Worm (Caenorhabditis elegans) whole organism, midembryonic: Measurements from ENCODE around the gene C40H1.9.

Experiments used
- T22C8.4 ChIP-seq: fragments of 200-800 bp; sonication (Bioruptor generic); IDR thresholded peaks from 2 replicates; pipeline ENCODE4 v1.3.6; 2022; ENCODE audit warnings: missing genetic modification characterization, missing compliant biosample characterization
- cog-1 ChIP-seq: sonication (generic microtip); optimal IDR thresholded peaks from 2 replicates; lab custom pipeline; 2016; ENCODE audit warnings: missing genetic modification characterization, missing compliant biosample characterization
- flt-1 ChIP-seq: fragments of 200-800 bp; sonication (Bioruptor generic); IDR thresholded peaks from 2 replicates; pipeline ENCODE4 v1.3.6; 2022; ENCODE audit warnings: missing genetic modification characterization, missing compliant biosample characterization
- klf-2 ChIP-seq: fragments of 200-800 bp; sonication (Bioruptor generic); conservative IDR thresholded peaks from 2 replicates; pipeline ENCODE4 v1.3.6; 2022; ENCODE audit warnings: missing genetic modification reagents, missing genetic modification characterization, missing compliant biosample characterization
- med-1 ChIP-seq: sonication (generic microtip); optimal IDR thresholded peaks from 2 replicates; lab custom pipeline; 2017; ENCODE audit warnings: missing genetic modification characterization, mild to moderate bottlenecking, missing compliant biosample characterization, antibody characterized with exemption, missing genetic modification reagents; ENCODE audit not compliant: insufficient read depth
- ref-1 ChIP-seq: fragments of 200-800 bp; sonication (Bioruptor generic); conservative IDR thresholded peaks from 2 replicates; pipeline ENCODE4 v1.3.6; 2022; ENCODE audit warnings: missing genetic modification reagents, missing genetic modification characterization, missing compliant biosample characterization
- tab-1 ChIP-seq: fragments of 200-800 bp; sonication (Bioruptor generic); IDR thresholded peaks from 2 replicates; pipeline ENCODE4 v1.3.6; 2022; ENCODE audit warnings: missing genetic modification characterization, missing compliant biosample characterization
- ztf-23 ChIP-seq: fragments of 200-800 bp; sonication (Bioruptor generic); IDR thresholded peaks from 2 replicates; pipeline ENCODE4 v1.3.6; 2022; ENCODE audit warnings: missing genetic modification reagents, missing genetic modification characterization, missing compliant biosample characterization
- ztf-29 ChIP-seq: fragments of 200-800 bp; sonication (Bioruptor generic); IDR thresholded peaks from 2 replicates; pipeline ENCODE4 v1.3.6; 2022; ENCODE audit warnings: missing genetic modification reagents, missing genetic modification characterization, missing compliant biosample characterization

Gene C40H1.9

ce11 chrIII:9327910-9328309 lies 8.2 kb downstream of the C40H1.9 start:
- no peak for TF ChIP-seq flt-1 (GFP tag; lab: Robert Waterston, UW)
- TF ChIP-seq ztf-23 (GFP tag; lab: Robert Waterston, UW): no peak
- no peak for TF ChIP-seq cog-1
- no peak for TF ChIP-seq med-1 (GFP tag; lab: Kevin White, UChicago)
- no peak for TF ChIP-seq ztf-29 (GFP tag; lab: Robert Waterston, UW)
- no peak for TF ChIP-seq T22C8.4
- TF ChIP-seq ref-1: no peak
- TF ChIP-seq tab-1: no peak
- TF ChIP-seq klf-2 (GFP tag; lab: Robert Waterston, UW): no peak

DNA sequence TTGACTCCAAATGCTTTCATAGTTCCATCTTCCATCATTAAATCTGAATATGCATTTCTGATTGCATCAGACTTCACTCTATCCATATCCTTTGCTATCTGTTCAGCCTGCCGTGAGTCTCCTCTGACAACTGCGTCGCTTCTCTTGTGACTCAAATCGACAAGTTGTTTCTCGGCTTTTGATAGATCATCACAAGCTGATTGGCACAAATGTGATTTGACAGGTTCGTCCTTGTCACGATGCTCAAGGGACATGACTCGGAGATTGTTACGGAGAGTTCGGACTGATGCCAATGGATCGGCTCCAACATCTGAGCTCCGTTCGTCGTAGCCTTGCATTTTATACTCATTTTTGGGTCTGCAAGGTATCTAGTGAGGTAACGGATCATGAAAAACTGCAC lies 9.0 kb downstream of the C40H1.9 start:
- TF ChIP-seq T22C8.4 (no peak), ztf-23 (GFP tag; lab: Robert Waterston, UW) (no peak), tab-1 (no peak), ztf-29 (GFP tag; lab: Robert Waterston, UW) (no peak), ref-1 (no peak), cog-1 (no peak), flt-1 (GFP tag; lab: Robert Waterston, UW) (no peak), med-1 (GFP tag; lab: Kevin White, UChicago) (no peak), klf-2 (GFP tag; lab: Robert Waterston, UW) (no peak)

DNA sequence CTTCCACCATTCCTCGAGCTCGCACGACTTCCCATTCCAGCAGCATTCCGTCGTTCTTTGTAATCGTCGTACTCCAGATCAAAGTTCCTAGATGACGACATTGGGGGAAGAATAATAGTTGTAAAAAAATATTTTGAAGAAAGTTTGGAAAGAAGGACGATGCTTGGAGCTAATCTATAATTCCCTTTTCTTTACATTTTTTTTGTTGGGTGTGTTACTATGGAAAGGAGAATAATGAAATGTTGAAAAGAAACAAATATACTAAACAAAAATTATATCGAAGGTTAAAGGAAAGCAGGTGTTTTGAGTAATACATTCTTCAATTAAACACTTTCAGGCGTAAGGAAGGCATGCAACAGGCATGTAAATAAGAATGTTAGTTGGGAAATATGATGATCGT lies 9.5 kb downstream of the C40H1.9 start, which contains the start of gene C40H1.3:
Gene C40H1.3, minus strand, starts transcription at position 101 of the 400 bp plus-strand sequence.
- TF ChIP-seq med-1 (GFP tag; lab: Kevin White, UChicago): no peak
- TF ChIP-seq klf-2 (GFP tag; lab: Robert Waterston, UW): no peak
- no peak for TF ChIP-seq T22C8.4
- TF ChIP-seq ztf-29 (GFP tag; lab: Robert Waterston, UW): no peak

DNA sequence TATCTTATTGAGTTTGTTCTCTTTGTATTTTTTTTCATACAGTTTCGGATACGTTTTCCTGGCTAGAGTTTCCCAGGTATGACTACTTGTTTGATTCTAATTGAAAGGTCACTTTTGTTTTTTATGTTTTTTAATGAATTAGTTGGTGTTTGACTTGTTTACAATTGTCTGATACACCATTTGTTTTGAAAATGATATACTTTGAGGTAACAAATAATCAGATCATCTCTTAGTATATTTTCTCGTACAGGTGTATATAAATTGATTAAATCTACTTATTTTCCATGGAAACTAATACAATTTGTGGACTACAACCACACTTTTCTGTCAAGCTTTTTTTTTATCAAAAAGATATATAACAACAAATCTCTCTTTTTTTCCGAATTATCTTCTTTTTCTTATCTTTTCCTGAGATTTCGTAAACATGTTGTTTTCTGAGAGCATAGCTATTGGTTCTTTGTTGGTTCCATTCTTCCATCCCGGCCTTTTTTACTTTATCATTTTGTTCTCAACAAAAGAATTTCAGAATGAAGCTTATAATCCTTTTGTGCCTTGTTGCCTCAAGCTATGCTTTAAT lies 10.1 kb downstream of the C40H1.9 start, which contains the start of gene ttr-5:
Gene ttr-5, plus strand, starts transcription at position 527 of the 577 bp plus-strand sequence.
- TF ChIP-seq tab-1 (no peak), ref-1 (no peak), klf-2 (GFP tag; lab: Robert Waterston, UW) (no peak), cog-1 (no peak), T22C8.4 (no peak), ztf-23 (GFP tag; lab: Robert Waterston, UW) (no peak), flt-1 (GFP tag; lab: Robert Waterston, UW) (no peak), med-1 (GFP tag; lab: Kevin White, UChicago) (no peak), ztf-29 (GFP tag; lab: Robert Waterston, UW) (no peak)

ce11 chrIII:9331084-9331564 lies 11.4 kb downstream of the C40H1.9 start, which contains the start of gene ufc-1:
TSS of gene ufc-1 (plus strand) at chrIII:9331514.
- TF ChIP-seq ztf-29 (GFP tag; lab: Robert Waterston, UW) (no peak), med-1 (GFP tag; lab: Kevin White, UChicago) (no peak), cog-1 (no peak), ref-1 (no peak), klf-2 (GFP tag; lab: Robert Waterston, UW) (no peak), tab-1 (no peak), ztf-23 (GFP tag; lab: Robert Waterston, UW) (no peak)

DNA sequence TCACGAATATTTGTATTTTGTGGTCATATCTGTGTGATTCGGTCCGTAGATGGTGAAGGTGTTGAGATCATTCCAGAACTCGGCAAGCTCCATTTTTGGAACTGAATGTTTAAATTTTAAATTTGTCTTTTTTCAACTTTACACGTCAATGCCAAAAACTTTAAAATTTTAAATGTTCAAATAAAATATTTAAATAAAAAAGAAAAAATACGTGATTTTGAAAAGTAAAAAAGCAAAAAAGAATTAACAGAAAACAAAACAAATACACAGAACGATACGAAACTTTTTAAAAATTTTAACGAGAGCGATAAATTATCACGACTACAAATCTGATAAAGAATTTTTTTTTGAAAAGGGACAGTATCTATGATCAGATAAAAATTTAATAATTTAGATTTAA lies 14.4 kb downstream of the C40H1.9 start, which contains the start of gene elo-4:
Gene elo-4, minus strand, starts transcription at position 101 of the 400 bp plus-strand sequence.
- no peak for TF ChIP-seq tab-1
- no peak for TF ChIP-seq klf-2 (GFP tag; lab: Robert Waterston, UW)
- no peak for TF ChIP-seq T22C8.4
- TF ChIP-seq ztf-29 (GFP tag; lab: Robert Waterston, UW): no peak
- TF ChIP-seq flt-1 (GFP tag; lab: Robert Waterston, UW): no peak
- no peak for TF ChIP-seq ztf-23 (GFP tag; lab: Robert Waterston, UW)
- TF ChIP-seq ref-1: no peak
- TF ChIP-seq cog-1: no peak
- TF ChIP-seq med-1 (GFP tag; lab: Kevin White, UChicago): no peak

ce11 chrIII:9335076-9335475 lies 15.3 kb downstream of the C40H1.9 start:
- no peak for TF ChIP-seq cog-1
- TF ChIP-seq med-1 (GFP tag; lab: Kevin White, UChicago): no peak
- TF ChIP-seq ztf-23 (GFP tag; lab: Robert Waterston, UW): no peak
- no peak for TF ChIP-seq ztf-29 (GFP tag; lab: Robert Waterston, UW)
- no peak for TF ChIP-seq tab-1
- TF ChIP-seq ref-1: no peak
- no peak for TF ChIP-seq T22C8.4
- no peak for TF ChIP-seq flt-1 (GFP tag; lab: Robert Waterston, UW)

DNA sequence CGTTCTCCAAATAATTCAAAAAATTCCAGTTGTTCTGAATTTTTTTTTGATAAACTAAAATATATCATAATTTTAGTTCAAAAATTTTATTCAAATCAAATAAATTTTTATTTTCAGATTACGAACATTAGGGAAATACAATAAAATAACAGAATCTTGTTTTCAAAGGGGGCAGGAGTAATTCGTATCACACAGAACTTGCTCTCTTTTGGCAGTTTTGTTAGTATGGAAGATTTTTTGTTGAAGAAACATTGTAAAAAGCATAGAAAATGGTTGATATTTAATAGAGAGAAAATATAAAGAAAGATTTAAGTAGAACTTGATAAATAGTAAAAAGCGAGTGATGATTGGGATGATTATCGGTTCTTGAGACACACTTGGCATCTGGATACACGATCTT lies 17.1 kb downstream of the C40H1.9 start:
- no peak for TF ChIP-seq flt-1 (GFP tag; lab: Robert Waterston, UW)
- no peak for TF ChIP-seq cog-1
- TF ChIP-seq med-1 (GFP tag; lab: Kevin White, UChicago): no peak
- TF ChIP-seq klf-2 (GFP tag; lab: Robert Waterston, UW): no peak

- TF ChIP-seq med-1 (GFP tag; lab: Kevin White, UChicago): no peak
- no peak for TF ChIP-seq flt-1 (GFP tag; lab: Robert Waterston, UW)
- TF ChIP-seq ref-1: no peak
- TF ChIP-seq T22C8.4: no peak
- no peak for TF ChIP-seq cog-1
- TF ChIP-seq tab-1: no peak
- TF ChIP-seq ztf-23 (GFP tag; lab: Robert Waterston, UW): no peak
- no peak for TF ChIP-seq klf-2 (GFP tag; lab: Robert Waterston, UW)
Measured at ce11 chrIII:9337968-9338367, 18.2 kb downstream of the C40H1.9 start.

- TF ChIP-seq ztf-29 (GFP tag; lab: Robert Waterston, UW) (no peak), tab-1 (no peak), ref-1 (no peak), ztf-23 (GFP tag; lab: Robert Waterston, UW) (no peak), flt-1 (GFP tag; lab: Robert Waterston, UW) (no peak), klf-2 (GFP tag; lab: Robert Waterston, UW) (no peak), med-1 (GFP tag; lab: Kevin White, UChicago) (no peak), cog-1 (no peak)
Measured at ce11 chrIII:9340025-9340424, 20.3 kb downstream of the C40H1.9 start.
